Fruit fly (Drosophila melanogaster): Measurements from ENCODE around the gene Rop.

The Rop gene

DNA sequence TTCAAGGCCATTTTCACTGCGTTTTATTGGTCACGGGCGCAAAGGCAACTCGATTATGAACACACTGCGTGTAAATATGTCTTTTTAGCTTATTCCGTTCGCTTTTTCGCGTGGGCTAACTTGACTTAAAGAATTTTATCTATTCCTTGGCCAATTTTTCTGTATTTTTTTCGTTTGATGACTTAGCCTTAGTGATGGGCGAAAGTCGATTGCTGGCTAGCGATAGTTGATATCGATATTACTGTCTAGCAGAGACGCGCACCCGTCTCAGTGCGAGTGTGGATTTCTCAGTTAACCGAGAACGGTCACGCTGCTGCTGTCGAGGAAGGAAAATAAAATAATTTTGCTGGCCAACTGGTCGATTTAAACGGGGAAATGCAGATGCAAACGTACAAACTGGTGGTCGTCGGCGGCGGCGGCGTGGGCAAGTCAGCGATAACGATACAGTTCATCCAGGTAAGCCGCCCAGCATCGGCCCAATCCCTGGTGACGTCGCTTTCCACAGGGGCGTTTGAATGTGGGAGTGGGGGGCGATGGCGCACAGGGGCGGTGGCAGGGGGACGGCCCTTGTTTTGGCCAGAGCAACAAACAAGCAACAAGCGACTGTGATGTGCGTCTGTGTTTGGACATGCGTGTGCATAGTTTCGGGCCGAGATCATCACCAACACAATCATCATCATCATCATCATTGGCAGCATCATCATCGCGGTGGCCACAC lies at the start of gene Rop, which contains the start of gene Ras64B (continued):
- TF ChIP-seq CG7556 (GFP tag; optimal IDR thresholded peaks at IDR 0.05) (no peak), Blimp-1 (GFP tag; optimal IDR thresholded peaks at IDR 0.05) (no peak), danr (GFP tag; IDR thresholded peaks at IDR 0.05) (no peak), Hsf (GFP tag; optimal IDR thresholded peaks at IDR 0.05) (no peak), stwl (tag; optimal IDR thresholded peaks at IDR 0.05) (peak; percentile 41), NC2β (GFP tag; optimal IDR thresholded peaks at IDR 0.05) (peak; percentile 39), jigr1 (GFP tag; IDR thresholded peaks at IDR 0.05) (no peak), jing (GFP tag; optimal IDR thresholded peaks at IDR 0.05) (no peak), Awh (GFP tag; IDR thresholded peaks at IDR 0.05) (no peak), Spps (tag; optimal IDR thresholded peaks at IDR 0.05) (no peak), CG3726 (GFP tag; IDR thresholded peaks at IDR 0.05) (no peak), pros (GFP tag; optimal IDR thresholded peaks at IDR 0.05) (no peak), Optix (GFP tag; IDR thresholded peaks at IDR 0.05) (no peak), Hand (GFP tag; optimal IDR thresholded peaks at IDR 0.05) (no peak), repo (GFP tag; optimal IDR thresholded peaks at IDR 0.05) (no peak), CG14050 (GFP tag; IDR thresholded peaks at IDR 0.05) (no peak), CG8765 (GFP tag; IDR thresholded peaks at IDR 0.05) (no peak), Sry-β (GFP tag; optimal IDR thresholded peaks at IDR 0.05) (no peak), H15 (GFP tag; IDR thresholded peaks at IDR 0.05) (no peak), CG11696 (GFP tag; IDR thresholded peaks at IDR 0.05) (no peak), Lhr (GFP tag; optimal IDR thresholded peaks at IDR 0.05) (peak; percentile 73), CG10267 (tag; optimal IDR thresholded peaks at IDR 0.05) (peak; percentile 67), trem (tag; optimal IDR thresholded peaks at IDR 0.05) (peak; percentile 74), hth (optimal IDR thresholded peaks at IDR 0.05) (no peak), fd3F (GFP tag; optimal IDR thresholded peaks at IDR 0.05) (no peak), D19A (tag; optimal IDR thresholded peaks at IDR 0.05) (no peak), fu2 (GFP tag; optimal IDR thresholded peaks at IDR 0.05) (no peak), CG13296 (GFP tag; optimal IDR thresholded peaks at IDR 0.05) (no peak), PHDP (tag; optimal IDR thresholded peaks at IDR 0.05) (peak; percentile 47), CkIIα-i1 (GFP tag; IDR thresholded peaks at IDR 0.05) (0 out of 2 replicates have a peak, but pooled peaks have one; percentile 12), Med (GFP tag) (peak; percentile 90), CG7987 (GFP tag; optimal IDR thresholded peaks at IDR 0.05) (peak; percentile 32), sob (GFP tag; IDR thresholded peaks at IDR 0.05) (no peak; the same call in none of the 2 replicates), cas (GFP tag; IDR thresholded peaks at IDR 0.05) (no peak), CG7839 (tag; optimal IDR thresholded peaks at IDR 0.05) (no peak), eyg (GFP tag; optimal IDR thresholded peaks at IDR 0.05) (no peak), tna (GFP tag; IDR thresholded peaks at IDR 0.05; ENCODE audit: partially characterized antibody) (peak; percentile 65), CG17829 (tag; optimal IDR thresholded peaks at IDR 0.05) (peak; percentile 56), ewg (GFP tag; optimal IDR thresholded peaks at IDR 0.05) (peak; percentile 5), CG12659 (GFP tag; optimal IDR thresholded peaks at IDR 0.05) (peak; percentile 86), ems (GFP tag; optimal IDR thresholded peaks at IDR 0.05) (peak; percentile 24), CG18764 (GFP tag; optimal IDR thresholded peaks at IDR 0.05) (no peak), CG12391 (tag; optimal IDR thresholded peaks at IDR 0.05) (peak; percentile 52), hbn (GFP tag; IDR thresholded peaks at IDR 0.05; ENCODE audit: partially characterized antibody) (peak; percentile 73), CTCF (GFP tag; optimal IDR thresholded peaks at IDR 0.05) (peak; percentile 29), CG18619 (GFP tag; optimal IDR thresholded peaks at IDR 0.05) (no peak), slbo (GFP tag; IDR thresholded peaks at IDR 0.05) (peak; percentile 13; the same call in 1 of the 2 replicates), her (GFP tag; optimal IDR thresholded peaks at IDR 0.05) (peak; percentile 17), gro (GFP tag; optimal IDR thresholded peaks at IDR 0.05) (peak; percentile 53), CG32772 (GFP tag; IDR thresholded peaks at IDR 0.05) (no peak; the same call in 1 of the 2 replicates), ash1 (GFP tag; optimal IDR thresholded peaks at IDR 0.05) (peak; percentile 4)
